Fruit fly (Drosophila melanogaster) whole organism, embryonic: Measurements from ENCODE around the gene CG45544.

Experiments used
- C15 ChIP-seq: fragments of 200-800 bp; sonication (Bioruptor generic); IDR thresholded peaks from 3 replicates; pipeline ENCODE4 v1.3.6; 2022; ENCODE audit warnings: missing biosample characterization, missing genetic modification characterization
- CG10321 ChIP-seq: fragments of 200-800 bp; sonication (Bioruptor generic); IDR thresholded peaks from 2 replicates; pipeline ENCODE4 v1.3.6; 2022; ENCODE audit warnings: missing biosample characterization, missing genetic modification characterization
- CG11456 ChIP-seq: fragments of 200-800 bp; sonication (Bioruptor generic); IDR thresholded peaks from 3 replicates; pipeline ENCODE4 v1.3.6; 2022; ENCODE audit warnings: missing biosample characterization, missing genetic modification characterization
- CG11696 ChIP-seq: fragments of 200-800 bp; sonication (Bioruptor generic); IDR thresholded peaks from 2 replicates; pipeline ENCODE4 v1.3.6; 2022; ENCODE audit warnings: missing biosample characterization, missing genetic modification characterization
- CG13624 ChIP-seq: fragments of 200-800 bp; sonication (Bioruptor generic); optimal IDR thresholded peaks from 2 replicates; lab custom pipeline; 2016; ENCODE audit warnings: missing biosample characterization, missing genetic modification characterization
- CG15514 ChIP-seq: fragments of 200-800 bp; sonication (Bioruptor generic); optimal IDR thresholded peaks from 3 replicates; lab custom pipeline; 2017; ENCODE audit warnings: missing biosample characterization, missing genetic modification characterization, mild to moderate bottlenecking, moderate library complexity, missing genetic modification reagents
- CG1602 ChIP-seq: fragments of 200-800 bp; sonication (Bioruptor generic); optimal IDR thresholded peaks from 3 replicates; lab custom pipeline; 2016; ENCODE audit warnings: missing biosample characterization, missing genetic modification characterization
- CG16813 ChIP-seq: fragments of 200-800 bp; sonication (Bioruptor generic); IDR thresholded peaks from 3 replicates; pipeline ENCODE4 v1.3.6; 2022; ENCODE audit warnings: missing biosample characterization, missing genetic modification characterization; ENCODE audit not compliant: partially characterized antibody
- CG18619 ChIP-seq: fragments of 200-800 bp; sonication (Bioruptor generic); optimal IDR thresholded peaks from 3 replicates; lab custom pipeline; 2017; ENCODE audit warnings: missing biosample characterization, mild to moderate bottlenecking, missing genetic modification characterization
- CG30403 ChIP-seq: fragments of 200-800 bp; sonication (Bioruptor generic); optimal IDR thresholded peaks from 3 replicates; lab custom pipeline; 2016; ENCODE audit warnings: missing biosample characterization, missing genetic modification characterization
- CG3065 ChIP-seq: fragments of 200-800 bp; sonication (Bioruptor generic); optimal IDR thresholded peaks from 2 replicates; lab custom pipeline; 2016; ENCODE audit warnings: missing biosample characterization, missing genetic modification characterization
- CG4707 ChIP-seq: fragments of 200-800 bp; sonication (Bioruptor generic); optimal IDR thresholded peaks from 2 replicates; lab custom pipeline; 2018; ENCODE audit warnings: missing biosample characterization, mild to moderate bottlenecking, missing genetic modification characterization, moderate library complexity
- CG7357 ChIP-seq: fragments of 200-800 bp; sonication (Bioruptor generic); IDR thresholded peaks from 3 replicates; pipeline ENCODE4 v1.3.6; 2022; ENCODE audit warnings: missing biosample characterization, missing genetic modification characterization
- CG7556 ChIP-seq: fragments of 200-800 bp; sonication (Bioruptor generic); optimal IDR thresholded peaks from 2 replicates; lab custom pipeline; 2017; ENCODE audit warnings: missing biosample characterization, mild to moderate bottlenecking, missing genetic modification characterization
- CG8944 ChIP-seq: fragments of 200-800 bp; sonication (Bioruptor generic); optimal IDR thresholded peaks from 3 replicates; lab custom pipeline; 2016; ENCODE audit warnings: missing biosample characterization, missing genetic modification characterization
- CG9215 ChIP-seq: fragments of 200-800 bp; sonication (Bioruptor generic); IDR thresholded peaks from 2 replicates; pipeline ENCODE4 v1.3.6; 2022; ENCODE audit warnings: missing biosample characterization, missing genetic modification characterization
- CkIIα-i1 ChIP-seq: fragments of 200-800 bp; sonication (Bioruptor generic); IDR thresholded peaks from 2 replicates; pipeline ENCODE4 v1.3.6; 2022; ENCODE audit warnings: missing biosample characterization, missing genetic modification characterization
- D19B ChIP-seq: fragments of 200-800 bp; sonication (Bioruptor generic); optimal IDR thresholded peaks from 2 replicates; lab custom pipeline; 2017; ENCODE audit warnings: missing biosample characterization, mild to moderate bottlenecking, missing genetic modification characterization
- Dek ChIP-seq: fragments of 200-800 bp; sonication (Bioruptor generic); optimal IDR thresholded peaks from 3 replicates; lab custom pipeline; 2019; ENCODE audit warnings: missing biosample characterization, mild to moderate bottlenecking, missing genetic modification characterization, moderate library complexity
- Ets65A ChIP-seq: fragments of 200-800 bp; sonication (Bioruptor generic); peaks from one replicate; lab custom pipeline; 2016; ENCODE audit warnings: missing biosample characterization, missing genetic modification characterization
- HLH3B ChIP-seq: fragments of 200-800 bp; sonication (Bioruptor generic); IDR thresholded peaks from 2 replicates; pipeline ENCODE4 v1.3.6; 2022; ENCODE audit warnings: missing biosample characterization, missing genetic modification characterization
- HLHmδ ChIP-seq: fragments of 200-800 bp; sonication (Bioruptor generic); optimal IDR thresholded peaks from 2 replicates; lab custom pipeline; 2018; ENCODE audit warnings: missing biosample characterization, mild to moderate bottlenecking, missing genetic modification characterization, moderate library complexity
- HmgD ChIP-seq: fragments of 200-800 bp; sonication (Bioruptor generic); optimal IDR thresholded peaks from 3 replicates; lab custom pipeline; 2016; ENCODE audit warnings: missing biosample characterization, missing genetic modification characterization
- Hsf ChIP-seq: fragments of 200-800 bp; sonication (Bioruptor generic); optimal IDR thresholded peaks from 3 replicates; lab custom pipeline; 2016; ENCODE audit warnings: missing biosample characterization, missing genetic modification characterization
- Lhr ChIP-seq: fragments of 200-800 bp; sonication (Bioruptor generic); optimal IDR thresholded peaks from 3 replicates; lab custom pipeline; 2017; ENCODE audit warnings: mild to moderate bottlenecking, missing biosample characterization, missing genetic modification reagents, missing genetic modification characterization
- Med ChIP-seq: fragments of 200-800 bp; sonication (Bioruptor generic); peaks from one replicate; lab custom pipeline; 2016; ENCODE audit warnings: missing biosample characterization, missing genetic modification characterization, mild to moderate bottlenecking, inconsistent platforms, moderate library complexity
- NfI ChIP-seq: fragments of 200-800 bp; sonication (Bioruptor generic); optimal IDR thresholded peaks from 3 replicates; lab custom pipeline; 2018; ENCODE audit warnings: missing biosample characterization, mild to moderate bottlenecking, missing genetic modification characterization, moderate library complexity
- Oaz ChIP-seq: fragments of 200-800 bp; sonication (Bioruptor generic); IDR thresholded peaks from 2 replicates; pipeline ENCODE4 v1.3.6; 2022; ENCODE audit warnings: missing biosample characterization, missing genetic modification characterization
- Usf ChIP-seq: fragments of 200-800 bp; sonication (Bioruptor generic); optimal IDR thresholded peaks from 2 replicates; lab custom pipeline; 2017; ENCODE audit warnings: missing genotype, missing biosample characterization, missing genetic modification characterization
- ac ChIP-seq: fragments of 200-800 bp; sonication (Bioruptor generic); optimal IDR thresholded peaks from 3 replicates; lab custom pipeline; 2017; ENCODE audit warnings: missing biosample characterization, mild to moderate bottlenecking, missing genetic modification characterization
- chm ChIP-seq: fragments of 200-800 bp; sonication (Bioruptor generic); IDR thresholded peaks from 2 replicates; pipeline ENCODE4 v1.3.6; 2022; ENCODE audit warnings: missing biosample characterization, missing genetic modification characterization
- dmrt11E ChIP-seq: fragments of 200-800 bp; sonication (Bioruptor generic); optimal IDR thresholded peaks from 3 replicates; lab custom pipeline; 2018; ENCODE audit warnings: missing biosample characterization, mild to moderate bottlenecking, missing genetic modification characterization, moderate library complexity
- dmrt99B ChIP-seq: fragments of 200-800 bp; sonication (Bioruptor generic); optimal IDR thresholded peaks from 2 replicates; lab custom pipeline; 2018; ENCODE audit warnings: missing biosample characterization, mild to moderate bottlenecking, missing genetic modification characterization, moderate library complexity
- gsb-n ChIP-seq: fragments of 200-800 bp; sonication (Bioruptor generic); optimal IDR thresholded peaks from 3 replicates; lab custom pipeline; 2018; ENCODE audit warnings: missing biosample characterization, mild to moderate bottlenecking, missing genetic modification characterization
- ham ChIP-seq: fragments of 200-800 bp; sonication (Bioruptor generic); IDR thresholded peaks from 2 replicates; pipeline ENCODE4 v1.3.6; 2022; ENCODE audit warnings: missing biosample characterization, missing genetic modification characterization
- knrl ChIP-seq: fragments of 200-800 bp; sonication (Bioruptor generic); IDR thresholded peaks from 3 replicates; pipeline ENCODE4 v1.3.6; 2022; ENCODE audit warnings: missing biosample characterization, missing genetic modification characterization; ENCODE audit not compliant: partially characterized antibody
- otp ChIP-seq: fragments of 200-800 bp; sonication (Bioruptor generic); IDR thresholded peaks from 3 replicates; pipeline ENCODE4, ENCODE4 v1.3.6; 2022; ENCODE audit warnings: missing biosample characterization, missing genetic modification characterization
- pan ChIP-seq, 4 experiments: fragments of >200 bp in 3 of 4; fragments of 200-800 bp in 1 of 4; sonication (Bioruptor generic) in 1 of 4; optimal IDR thresholded peaks in 3 of 4; IDR thresholded peaks in 1 of 4; 2 replicates each; pipeline versions ENCODE4 v1.3.6 to Lab custom; 2017 to 2022; ENCODE audit warnings: missing biosample characterization in 2 of 4, missing genetic modification characterization in 2 of 4, mixed read lengths in 1 of 4
- pum ChIP-seq: fragments of 200-800 bp; sonication (Bioruptor generic); optimal IDR thresholded peaks from 2 replicates; lab custom pipeline; 2016; ENCODE audit warnings: missing biosample characterization, missing genetic modification characterization
- pzg ChIP-seq: fragments of 200-800 bp; sonication (Bioruptor generic); optimal IDR thresholded peaks from 3 replicates; lab custom pipeline; 2018; ENCODE audit warnings: missing biosample characterization, mild to moderate bottlenecking, missing genetic modification characterization, moderate library complexity
- sd ChIP-seq: fragments of 200-800 bp; sonication (Bioruptor generic); optimal IDR thresholded peaks from 3 replicates; lab custom pipeline; 2018; ENCODE audit warnings: missing biosample characterization, mild to moderate bottlenecking, missing genetic modification characterization, moderate library complexity
- sima ChIP-seq: fragments of 200-800 bp; sonication (Bioruptor generic); optimal IDR thresholded peaks from 2 replicates; lab custom pipeline; 2016; ENCODE audit warnings: missing biosample characterization, missing genetic modification characterization
- slp2 ChIP-seq: fragments of 200-800 bp; sonication (Bioruptor generic); optimal IDR thresholded peaks from 2 replicates; lab custom pipeline; 2016; ENCODE audit warnings: missing biosample characterization, missing genetic modification characterization
- yki ChIP-seq: fragments of >200 bp; optimal IDR thresholded peaks from 3 replicates; lab custom pipeline; 2018

CG45544 gene

dm6 chr3R:29219948-29220347, 36.3 kb upstream of the CG45544 start, which contains the start of gene eEF1gamma (continued):
- TF ChIP-seq CG15514 (peak; percentile 94), CG13624 (peak; percentile 97), CG11456 (GFP tag; lab: Robert Waterston, UW) (peak; percentile 98), CG30403 (peak; percentile 92), CkIIα-i1 (GFP tag; lab: Robert Waterston, UW) (peak; percentile 73; the same call in 1 of the 2 replicates), HmgD (GFP tag; lab: Kevin White, UChicago) (peak; percentile 90), Lhr (GFP tag; lab: Kevin White, UChicago) (peak; percentile 91), D19B (GFP tag; lab: Kevin White, UChicago) (peak; percentile 87), C15 (GFP tag; lab: Robert Waterston, UW) (peak; percentile 93), Usf (peak; percentile 88), ham (peak; percentile 90; the same call in 1 of the 2 replicates), CG11696 (GFP tag; lab: Robert Waterston, UW) (peak; percentile 83)

DNA sequence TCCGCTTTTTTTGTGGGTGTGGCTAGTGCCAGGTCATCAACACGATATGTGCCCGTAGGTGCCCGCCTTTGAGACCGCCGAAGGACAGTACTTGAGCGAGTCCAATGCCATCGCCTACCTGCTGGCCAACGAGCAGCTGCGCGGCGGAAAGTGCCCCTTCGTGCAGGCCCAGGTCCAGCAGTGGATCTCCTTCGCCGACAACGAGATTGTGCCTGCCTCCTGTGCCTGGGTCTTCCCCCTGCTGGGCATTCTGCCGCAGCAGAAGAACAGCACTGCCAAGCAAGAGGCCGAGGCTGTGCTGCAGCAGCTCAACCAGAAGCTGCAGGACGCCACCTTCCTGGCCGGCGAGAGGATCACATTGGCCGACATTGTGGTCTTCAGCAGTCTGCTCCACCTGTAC, 35.7 kb upstream of the CG45544 start:
- peak; percentile 71 for TF ChIP-seq Med
- TF ChIP-seq chm (GFP tag; lab: Robert Waterston, UW), result peak; percentile 40; the same call in 1 of the 2 replicates
- no peak for TF ChIP-seq CG7556 (GFP tag; lab: Kevin White, UChicago)
- TF ChIP-seq Ets65A (GFP tag; lab: Kevin White, UChicago), result peak; percentile 91
- TF ChIP-seq NfI (GFP tag; lab: Kevin White, UChicago), result no peak
- no peak for TF ChIP-seq dmrt11E
- TF ChIP-seq CG8944 (GFP tag; lab: Kevin White, UChicago), result no peak

- TF ChIP-seq Dek (tag; lab: Kevin White, UChicago) (no peak), CG16813 (0 out of 3 replicates have a peak, but pooled peaks have one; percentile 37), CG18619 (GFP tag; lab: Kevin White, UChicago) (no peak), knrl (GFP tag; lab: Robert Waterston, UW) (0 out of 3 replicates have a peak, but pooled peaks have one; percentile 4)
Observed at dm6 chr3R:29221168-29221567, 35.1 kb upstream of the CG45544 start.

- TF ChIP-seq Hsf (GFP tag; lab: Kevin White, UChicago), result no peak
- TF ChIP-seq ac (GFP tag; lab: Kevin White, UChicago), result no peak
- no peak for TF ChIP-seq chm (GFP tag; lab: Robert Waterston, UW)
- TF ChIP-seq CG3065 (GFP tag; lab: Kevin White, UChicago), result no peak
- peak; percentile 54 for TF ChIP-seq sd (tag; lab: Kevin White, UChicago)
- no peak for TF ChIP-seq pan (optimal IDR thresholded peaks at IDR 0.05; lab: Kevin White, UChicago)
- no peak for TF ChIP-seq pan (GFP tag; optimal IDR thresholded peaks at IDR 0.05 in 1 of 2, IDR thresholded peaks at IDR 0.05 in 1 of 2)
- no peak for TF ChIP-seq CG4707
- TF ChIP-seq slp2 (GFP tag; lab: Kevin White, UChicago), result no peak
- no peak for TF ChIP-seq pum (GFP tag; lab: Kevin White, UChicago)
- no peak for TF ChIP-seq yki (lab: Kevin White, UChicago)
- no peak for TF ChIP-seq CG10321 (GFP tag; lab: Robert Waterston, UW)
- TF ChIP-seq gsb-n, result no peak
- no peak for TF ChIP-seq CG1602 (GFP tag; lab: Kevin White, UChicago)
- TF ChIP-seq sima (GFP tag; lab: Kevin White, UChicago), result no peak
- TF ChIP-seq CG9215 (GFP tag; lab: Robert Waterston, UW), result no peak
- no peak for TF ChIP-seq CG18619 (GFP tag; lab: Kevin White, UChicago)
- no peak for TF ChIP-seq HLH3B (GFP tag; lab: Robert Waterston, UW)
- TF ChIP-seq otp, result no peak
- no peak for TF ChIP-seq HLHmδ
- TF ChIP-seq pzg (GFP tag; lab: Kevin White, UChicago), result peak; percentile 91
- TF ChIP-seq CG7357 (GFP tag; lab: Robert Waterston, UW), result no peak
- no peak for TF ChIP-seq CkIIα-i1 (GFP tag; lab: Robert Waterston, UW)
- no peak for TF ChIP-seq dmrt99B
- no peak for TF ChIP-seq Oaz (GFP tag; lab: Robert Waterston, UW)
Observed at dm6 chr3R:29222891-29223842, 33.1 kb upstream of the CG45544 start, which contains the start of the genes Cisd2 and Brd8. TSS of gene Cisd2 (minus strand) at chr3R:29223428. TSS of gene Brd8 (plus strand) at chr3R:29223485.
